Fruit fly (Drosophila melanogaster) whole organism, embryonic: ENCODE results near the gene Uba4.
A peak's percentile ranks its signal among the peaks of the same experiment; 100 is the strongest.

Experiments used
- Antp ChIP-seq: fragments of 200-800 bp; sonication (Bioruptor generic); optimal IDR thresholded peaks from 3 replicates; lab custom pipeline; 2016; ENCODE audit warnings: missing biosample characterization, missing genetic modification characterization
- Awh ChIP-seq: fragments of 200-800 bp; sonication (Bioruptor generic); IDR thresholded peaks from 2 replicates; pipeline ENCODE4, ENCODE4 v1.3.6; 2022; ENCODE audit warnings: missing biosample characterization, missing genetic modification characterization
- Blimp-1 ChIP-seq: fragments of 200-800 bp; sonication (Bioruptor generic); optimal IDR thresholded peaks from 3 replicates; lab custom pipeline; 2018; ENCODE audit warnings: missing biosample characterization, missing genetic modification characterization, mild to moderate bottlenecking, moderate library complexity, missing genetic modification reagents
- CG11093 ChIP-seq: fragments of 200-800 bp; sonication (Bioruptor generic); IDR thresholded peaks from 3 replicates; pipeline ENCODE4 v1.3.6; 2022; ENCODE audit warnings: missing biosample characterization, missing genetic modification characterization
- CG13123 ChIP-seq: fragments of 200-800 bp; sonication (Bioruptor generic); optimal IDR thresholded peaks from 2 replicates; lab custom pipeline; 2016; ENCODE audit warnings: missing biosample characterization, missing genetic modification characterization
- CG13424 ChIP-seq: fragments of 200-800 bp; sonication (Bioruptor generic); optimal IDR thresholded peaks from 2 replicates; lab custom pipeline; 2019; ENCODE audit warnings: missing biosample characterization, mild to moderate bottlenecking, missing genetic modification characterization, moderate library complexity
- CG13775 ChIP-seq: fragments of 200-800 bp; sonication (Bioruptor generic); optimal IDR thresholded peaks from 3 replicates; lab custom pipeline; 2017; ENCODE audit warnings: missing biosample characterization, mild to moderate bottlenecking, missing genetic modification characterization
- CG15011 ChIP-seq: fragments of 200-800 bp; sonication (Bioruptor generic); optimal IDR thresholded peaks from 3 replicates; lab custom pipeline; 2018; ENCODE audit warnings: missing biosample characterization, mild to moderate bottlenecking, missing genetic modification characterization
- CG16779 ChIP-seq: fragments of 200-800 bp; sonication (Bioruptor generic); IDR thresholded peaks from 2 replicates; pipeline ENCODE4 v1.3.6; 2022; ENCODE audit warnings: missing biosample characterization, missing genetic modification characterization
- CG17385 ChIP-seq: fragments of 200-800 bp; sonication (Bioruptor generic); optimal IDR thresholded peaks from 3 replicates; lab custom pipeline; 2018; ENCODE audit warnings: missing biosample characterization, mild to moderate bottlenecking, missing genetic modification characterization
- CG1832 ChIP-seq: fragments of 200-800 bp; sonication (Bioruptor generic); optimal IDR thresholded peaks from 2 replicates; lab custom pipeline; 2017; ENCODE audit warnings: missing biosample characterization, mild to moderate bottlenecking, missing genetic modification characterization, inconsistent platforms
- CG2199 ChIP-seq: fragments of 200-800 bp; sonication (Bioruptor generic); IDR thresholded peaks from 3 replicates; pipeline ENCODE4 v1.3.6; 2022; ENCODE audit warnings: missing biosample characterization, missing genetic modification characterization
- CG3163 ChIP-seq: fragments of 200-800 bp; sonication (Bioruptor generic); optimal IDR thresholded peaks from 3 replicates; lab custom pipeline; 2016; ENCODE audit warnings: missing biosample characterization, missing genetic modification characterization
- CG34422 ChIP-seq: fragments of 200-800 bp; sonication (Bioruptor generic); IDR thresholded peaks from 3 replicates; pipeline ENCODE4 v1.3.6; 2022; ENCODE audit warnings: missing biosample characterization, missing genetic modification characterization
- CG4282 ChIP-seq: fragments of 200-800 bp; sonication (Bioruptor generic); optimal IDR thresholded peaks from 2 replicates; lab custom pipeline; 2016; ENCODE audit warnings: missing biosample characterization, missing genetic modification characterization
- CG4328 ChIP-seq: fragments of 200-800 bp; sonication (Bioruptor generic); optimal IDR thresholded peaks from 3 replicates; lab custom pipeline; 2017; ENCODE audit warnings: missing biosample characterization, missing genetic modification reagents, missing genetic modification characterization
- CG4617 ChIP-seq: fragments of 200-800 bp; sonication (Bioruptor generic); optimal IDR thresholded peaks from 3 replicates; lab custom pipeline; 2016; ENCODE audit warnings: missing biosample characterization, missing genetic modification characterization, borderline replicate concordance
- CG6689 ChIP-seq: fragments of 200-800 bp; sonication (Bioruptor generic); IDR thresholded peaks from 2 replicates; pipeline ENCODE4 v1.3.6; 2022; ENCODE audit warnings: missing biosample characterization, missing genetic modification characterization
- Dref ChIP-seq: fragments of 200-800 bp; sonication (Bioruptor generic); IDR thresholded peaks from 2 replicates; pipeline ENCODE4 v1.3.6; 2022; ENCODE audit warnings: missing biosample characterization, missing genetic modification characterization
- Ets65A ChIP-seq: fragments of 200-800 bp; sonication (Bioruptor generic); peaks from one replicate; lab custom pipeline; 2016; ENCODE audit warnings: missing biosample characterization, missing genetic modification characterization
- HLH4C ChIP-seq: fragments of 200-800 bp; sonication (Bioruptor generic); IDR thresholded peaks from 3 replicates; pipeline ENCODE4 v1.3.6; 2022; ENCODE audit warnings: missing biosample characterization, missing genetic modification characterization; ENCODE audit not compliant: partially characterized antibody
- HLHmδ ChIP-seq: fragments of 200-800 bp; sonication (Bioruptor generic); optimal IDR thresholded peaks from 2 replicates; lab custom pipeline; 2018; ENCODE audit warnings: missing biosample characterization, mild to moderate bottlenecking, missing genetic modification characterization, moderate library complexity
- Hmx ChIP-seq: fragments of 200-800 bp; sonication (Bioruptor generic); optimal IDR thresholded peaks from 2 replicates; lab custom pipeline; 2016; ENCODE audit warnings: missing biosample characterization, missing genetic modification characterization
- Jarid2 ChIP-seq: fragments of 200-800 bp; sonication (Bioruptor generic); optimal IDR thresholded peaks from 3 replicates; lab custom pipeline; 2017; ENCODE audit warnings: mild to moderate bottlenecking, missing biosample characterization, missing genetic modification reagents, missing genetic modification characterization
- MESR4 ChIP-seq: fragments of 200-800 bp; sonication (Bioruptor generic); optimal IDR thresholded peaks from 2 replicates; lab custom pipeline; 2018; ENCODE audit warnings: missing biosample characterization, mild to moderate bottlenecking, missing genetic modification characterization, moderate library complexity
- Mes4 ChIP-seq: fragments of 200-800 bp; sonication (Bioruptor generic); optimal IDR thresholded peaks from 2 replicates; lab custom pipeline; 2016; ENCODE audit warnings: missing biosample characterization, missing genetic modification characterization
- Myb ChIP-seq: fragments of 200-800 bp; sonication (Bioruptor generic); optimal IDR thresholded peaks from 2 replicates; lab custom pipeline; 2016; ENCODE audit warnings: missing biosample characterization, missing genetic modification characterization
- NFAT ChIP-seq: fragments of 200-800 bp; sonication (Bioruptor generic); IDR thresholded peaks from 2 replicates; pipeline ENCODE4 v1.3.6; 2022; ENCODE audit warnings: missing biosample characterization, missing genetic modification characterization
- Vsx1 ChIP-seq: fragments of 200-800 bp; sonication (Bioruptor generic); optimal IDR thresholded peaks from 2 replicates; lab custom pipeline; 2017; ENCODE audit warnings: missing biosample characterization, mild to moderate bottlenecking, missing genetic modification characterization, missing genetic modification reagents
- Xbp1 ChIP-seq: fragments of 200-800 bp; sonication (Bioruptor generic); optimal IDR thresholded peaks from 3 replicates; lab custom pipeline; 2016; ENCODE audit warnings: missing biosample characterization, mild to moderate bottlenecking, missing genetic modification characterization
- bowl ChIP-seq: fragments of 200-800 bp; sonication (Bioruptor generic); IDR thresholded peaks from 2 replicates; pipeline ENCODE4 v1.3.6; 2022; ENCODE audit warnings: missing biosample characterization, missing genetic modification characterization
- chm ChIP-seq: fragments of 200-800 bp; sonication (Bioruptor generic); IDR thresholded peaks from 2 replicates; pipeline ENCODE4 v1.3.6; 2022; ENCODE audit warnings: missing biosample characterization, missing genetic modification characterization
- da ChIP-seq: fragments of 200-800 bp; sonication (Bioruptor generic); optimal IDR thresholded peaks from 2 replicates; lab custom pipeline; 2016; ENCODE audit warnings: missing biosample characterization, missing genetic modification characterization
- dm ChIP-seq: fragments of 200-800 bp; sonication (Bioruptor generic); optimal IDR thresholded peaks from 3 replicates; lab custom pipeline; 2016; ENCODE audit warnings: missing biosample characterization, missing genetic modification characterization
- ftz-f1 ChIP-seq: fragments of 200-800 bp; sonication (Bioruptor generic); optimal IDR thresholded peaks from 2 replicates; lab custom pipeline; 2016; ENCODE audit warnings: missing biosample characterization, missing genetic modification characterization
- ham ChIP-seq: fragments of 200-800 bp; sonication (Bioruptor generic); IDR thresholded peaks from 2 replicates; pipeline ENCODE4 v1.3.6; 2022; ENCODE audit warnings: missing biosample characterization, missing genetic modification characterization
- her ChIP-seq: fragments of 200-800 bp; sonication (Bioruptor generic); optimal IDR thresholded peaks from 2 replicates; lab custom pipeline; 2016; ENCODE audit warnings: missing biosample characterization, missing genetic modification characterization
- knrl ChIP-seq: fragments of 200-800 bp; sonication (Bioruptor generic); IDR thresholded peaks from 3 replicates; pipeline ENCODE4 v1.3.6; 2022; ENCODE audit warnings: missing biosample characterization, missing genetic modification characterization; ENCODE audit not compliant: partially characterized antibody
- lola ChIP-seq, 3 experiments: fragments of >200 bp in 2 of 3; fragments of 200-800 bp in 1 of 3; sonication (Bioruptor generic) in 1 of 3; optimal IDR thresholded peaks; 2 replicates each; lab custom pipeline; 2017 to 2019; ENCODE audit warnings: missing biosample characterization in 3 of 3, missing genetic modification characterization in 3 of 3, mild to moderate bottlenecking in 1 of 3, moderate library complexity in 1 of 3
- lov ChIP-seq, 2 experiments: fragments of 200-800 bp in 1 of 2; fragments of >200 bp in 1 of 2; sonication (Bioruptor generic) in 1 of 2; IDR thresholded peaks in 1 of 2; optimal IDR thresholded peaks in 1 of 2; 2 replicates in 1 of 2; 3 replicates in 1 of 2; pipeline versions ENCODE4 v1.3.6 to Lab custom; 2017 to 2022; ENCODE audit warnings: missing biosample characterization in 1 of 2, missing genetic modification characterization in 1 of 2
- peb ChIP-seq: fragments of 200-800 bp; sonication (Bioruptor generic); IDR thresholded peaks from 2 replicates; pipeline ENCODE4 v1.3.6; 2022; ENCODE audit warnings: missing biosample characterization, missing genetic modification characterization
- pum ChIP-seq: fragments of 200-800 bp; sonication (Bioruptor generic); optimal IDR thresholded peaks from 2 replicates; lab custom pipeline; 2016; ENCODE audit warnings: missing biosample characterization, missing genetic modification characterization
- ranshi ChIP-seq: fragments of 200-800 bp; sonication (Bioruptor generic); IDR thresholded peaks from 2 replicates; pipeline ENCODE4 v1.3.6; 2022; ENCODE audit warnings: missing biosample characterization, missing genetic modification characterization
- repo ChIP-seq: fragments of 200-800 bp; sonication (Bioruptor generic); optimal IDR thresholded peaks from 2 replicates; lab custom pipeline; 2016; ENCODE audit warnings: missing biosample characterization, missing genetic modification characterization
- salm ChIP-seq: fragments of 200-800 bp; sonication (Bioruptor generic); optimal IDR thresholded peaks from 2 replicates; lab custom pipeline; 2018; ENCODE audit warnings: missing biosample characterization, mild to moderate bottlenecking, missing genetic modification characterization
- slp2 ChIP-seq: fragments of 200-800 bp; sonication (Bioruptor generic); optimal IDR thresholded peaks from 2 replicates; lab custom pipeline; 2016; ENCODE audit warnings: missing biosample characterization, missing genetic modification characterization
- ssp ChIP-seq: fragments of 200-800 bp; sonication (Bioruptor generic); IDR thresholded peaks from 2 replicates; pipeline ENCODE4 v1.3.6; 2022; ENCODE audit warnings: missing biosample characterization, missing genetic modification characterization
- tgo ChIP-seq: fragments of 200-800 bp; sonication (Bioruptor generic); IDR thresholded peaks from 3 replicates; pipeline ENCODE4 v1.3.6; 2022; ENCODE audit warnings: missing biosample characterization, missing genetic modification characterization
- tll ChIP-seq, 2 experiments: fragments of 200-800 bp in 1 of 2; fragments of >200 bp in 1 of 2; sonication (Bioruptor generic) in 1 of 2; optimal IDR thresholded peaks; 2 replicates each; lab custom pipeline; 2017 to 2019; ENCODE audit warnings: missing biosample characterization in 2 of 2, missing genetic modification characterization in 2 of 2, mild to moderate bottlenecking in 1 of 2, moderate library complexity in 1 of 2
- trh ChIP-seq: fragments of 200-800 bp; sonication (Bioruptor generic); optimal IDR thresholded peaks from 2 replicates; lab custom pipeline; 2016; ENCODE audit warnings: missing biosample characterization, missing genetic modification characterization
- tx ChIP-seq: fragments of 200-800 bp; sonication (Bioruptor generic); optimal IDR thresholded peaks from 2 replicates; lab custom pipeline; 2016; ENCODE audit warnings: missing biosample characterization, missing genetic modification characterization
- wek ChIP-seq: fragments of 200-800 bp; sonication (Bioruptor generic); optimal IDR thresholded peaks from 3 replicates; lab custom pipeline; 2018; ENCODE audit warnings: missing biosample characterization, mild to moderate bottlenecking, missing genetic modification characterization, moderate library complexity

Uba4 gene

dm6 chr2L:8488735-8489134 is 28.5 kb upstream of the Uba4 start, which contains the start of gene CG13088 (continued):
- TF ChIP-seq Myb (peak; percentile 95), Vsx1 (no peak), CG6689 (GFP tag; lab: Robert Waterston, UW) (no peak), ftz-f1 (no peak), wek (GFP tag; lab: Kevin White, UChicago) (no peak), CG2199 (GFP tag; lab: Robert Waterston, UW) (no peak), CG13775 (GFP tag; lab: Kevin White, UChicago) (no peak), CG4328 (no peak), CG16779 (GFP tag; lab: Robert Waterston, UW) (no peak), tgo (no peak), dm (GFP tag; lab: Kevin White, UChicago) (peak; percentile 67), slp2 (GFP tag; lab: Kevin White, UChicago) (no peak), peb (GFP tag; lab: Robert Waterston, UW) (no peak), knrl (GFP tag; lab: Robert Waterston, UW) (peak; percentile 28; the same call in 1 of the 3 replicates), salm (tag; lab: Kevin White, UChicago) (no peak), CG13424 (tag; lab: Kevin White, UChicago) (no peak), CG17385 (GFP tag; lab: Kevin White, UChicago) (no peak), Jarid2 (GFP tag; lab: Kevin White, UChicago) (no peak), ssp (GFP tag; lab: Robert Waterston, UW) (no peak), Xbp1 (GFP tag; lab: Kevin White, UChicago) (peak; percentile 46), chm (GFP tag; lab: Robert Waterston, UW) (no peak), MESR4 (peak; percentile 39), HLH4C (no peak), Ets65A (no peak), Antp (GFP tag; lab: Kevin White, UChicago) (no peak), Blimp-1 (no peak), CG11093 (GFP tag; lab: Robert Waterston, UW) (no peak), bowl (no peak), Awh (no peak), trh (no peak), CG1832 (GFP tag; lab: Kevin White, UChicago) (no peak), lola (GFP tag; optimal IDR thresholded peaks at IDR 0.05; lab: Kevin White, UChicago) (no peak), her (GFP tag; lab: Kevin White, UChicago) (no peak), CG3163 (GFP tag; lab: Kevin White, UChicago) (peak; percentile 27), da (no peak), Mes4 (no peak), tx (GFP tag; lab: Kevin White, UChicago) (no peak), tll (GFP tag; optimal IDR thresholded peaks at IDR 0.05; lab: Kevin White, UChicago) (peak in 1 of 2 experiments; percentile 11), lov (optimal IDR thresholded peaks at IDR 0.05; lab: Kevin White, UChicago) (no peak), lov (GFP tag; IDR thresholded peaks at IDR 0.05; lab: Robert Waterston, UW) (no peak), pum (GFP tag; lab: Kevin White, UChicago) (peak; percentile 24), CG15011 (GFP tag; lab: Kevin White, UChicago) (no peak), Dref (peak; percentile 54), CG13123 (GFP tag; lab: Kevin White, UChicago) (peak; percentile 36), repo (GFP tag; lab: Kevin White, UChicago) (no peak), HLHmδ (GFP tag; lab: Kevin White, UChicago) (no peak), NFAT (GFP tag; lab: Robert Waterston, UW) (no peak; the same call in 1 of the 2 replicates), Hmx (GFP tag; lab: Kevin White, UChicago) (no peak), CG34422 (GFP tag; lab: Robert Waterston, UW) (no peak), CG4617 (GFP tag; lab: Kevin White, UChicago) (peak; percentile 38), ham (GFP tag; lab: Robert Waterston, UW) (no peak), CG4282 (GFP tag; lab: Kevin White, UChicago) (no peak), ranshi (no peak)
